Worm (Caenorhabditis elegans): ENCODE results near the gene ccm-3.

DNA sequence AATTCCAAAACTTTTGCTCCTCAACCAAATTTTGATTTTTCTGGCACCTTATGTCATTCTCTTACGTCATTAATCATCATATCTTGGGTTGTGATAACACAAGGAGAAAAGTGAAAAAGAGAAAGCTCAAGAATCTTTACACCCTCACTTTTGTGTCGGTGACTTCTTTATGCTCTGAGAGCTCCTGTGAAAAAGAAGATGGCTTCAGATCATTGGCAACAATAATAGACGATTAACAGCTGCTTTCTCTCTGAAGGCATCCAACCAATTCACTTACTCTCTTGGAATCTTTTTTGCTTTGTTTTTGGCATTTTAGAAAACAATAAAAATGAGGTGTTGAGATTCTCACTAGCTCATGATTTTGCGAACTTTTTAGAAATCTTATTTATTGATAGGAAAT is 37.6 kb downstream of the ccm-3 start:
- TF ChIP-seq hnd-1 (tag; optimal IDR thresholded peaks at IDR 0.05) (no peak), tra-4 (tag; optimal IDR thresholded peaks at IDR 0.05) (no peak), hmbx-1 (tag; optimal IDR thresholded peaks at IDR 0.05) (no peak), ama-1 (optimal IDR thresholded peaks at IDR 0.05) (no peak), tbx-11 (GFP tag; IDR thresholded peaks at IDR 0.05) (no peak), sea-1 (GFP tag; conservative IDR thresholded peaks at IDR 0.05) (no peak), pes-1 (GFP tag; IDR thresholded peaks at IDR 0.05) (no peak), tbx-37 (GFP tag; conservative IDR thresholded peaks at IDR 0.05) (no peak), F13C5.2 (tag; optimal IDR thresholded peaks at IDR 0.05) (no peak)
